Worm (Caenorhabditis elegans): Measurements from ENCODE around the gene mdmh-35.
A peak's percentile ranks its signal among the peaks of the same experiment; 100 is the strongest.

ce11 chrII:7864892-7865291, 9.4 kb upstream of the mdmh-35 start:
- TF ChIP-seq ceh-44 (GFP tag; IDR thresholded peaks at IDR 0.05) (no peak), mdl-1 (tag; optimal IDR thresholded peaks at IDR 0.05) (no peak), fkh-10 (GFP tag; optimal IDR thresholded peaks at IDR 0.05) (no peak), nhr-25 (tag; optimal IDR thresholded peaks at IDR 0.05; ENCODE audit: borderline replicate concordance, insufficient read depth) (no peak), set-16 (GFP tag; IDR thresholded peaks at IDR 0.05) (no peak), lin-13 (GFP tag; optimal IDR thresholded peaks at IDR 0.05) (no peak), unc-62 (GFP tag; optimal IDR thresholded peaks at IDR 0.05 in 1 of 2) (peak in 1 of 2 experiments; percentile 50), unc-62 (tag; optimal IDR thresholded peaks at IDR 0.05) (no peak), ceh-82 (tag; optimal IDR thresholded peaks at IDR 0.05) (no peak), ztf-11 (tag; optimal IDR thresholded peaks at IDR 0.05) (no peak), ZK337.2 (GFP tag; IDR thresholded peaks at IDR 0.05) (no peak), daf-8 (GFP tag; IDR thresholded peaks at IDR 0.05) (no peak), F49E8.2 (tag; optimal IDR thresholded peaks at IDR 0.05; ENCODE audit: borderline replicate concordance) (no peak), pha-4 (GFP tag; IDR thresholded peaks at IDR 0.05) (no peak), pha-4 (tag; optimal IDR thresholded peaks at IDR 0.05) (no peak)

Data from whole organism, L4 larva.